Worm (Caenorhabditis elegans): Measurements from ENCODE around the gene F09E10.6.
A peak's percentile ranks its signal among the peaks of the same experiment; 100 is the strongest.

Gene F09E10.6

ce11 chrX:1451816-1452602, 45.5 kb downstream of the F09E10.6 start:
- TF ChIP-seq nhr-85 (tag) (peak; percentile 65), irx-1 (tag; optimal IDR thresholded peaks at IDR 0.05) (no peak), ama-1 (optimal IDR thresholded peaks at IDR 0.05) (peak; percentile 59), lsy-2 (tag; optimal IDR thresholded peaks at IDR 0.05) (peak in 1 of 2 experiments; percentile 20), aly-2 (tag; optimal IDR thresholded peaks at IDR 0.05) (peak; percentile 15), ceh-90 (tag; optimal IDR thresholded peaks at IDR 0.05) (no peak), ztf-4 (tag; optimal IDR thresholded peaks at IDR 0.05) (peak; percentile 2)

DNA sequence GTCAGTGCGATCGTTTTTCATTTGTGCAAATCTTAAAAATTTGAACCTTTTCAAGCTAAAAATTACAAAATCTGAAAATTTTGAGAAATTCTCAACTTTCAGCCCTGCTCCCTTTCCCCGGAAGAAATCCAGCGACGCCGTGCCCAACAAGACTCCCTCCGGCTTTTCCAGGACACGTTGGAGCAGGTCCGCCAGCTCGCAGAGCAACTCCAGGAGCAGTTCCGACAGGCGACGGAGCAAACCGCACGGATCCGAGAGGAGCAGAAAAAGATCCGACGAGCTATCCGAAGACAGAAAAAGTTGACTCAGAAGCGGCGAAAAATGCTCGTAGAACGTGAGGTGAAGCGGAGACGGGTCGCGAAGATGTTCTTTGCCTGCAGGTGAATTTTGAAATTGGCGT, 46.2 kb downstream of the F09E10.6 start:
- TF ChIP-seq nhr-71 (tag; optimal IDR thresholded peaks at IDR 0.05) = no peak
- no peak for TF ChIP-seq aha-1 (tag; optimal IDR thresholded peaks at IDR 0.05)
- TF ChIP-seq mab-9 (GFP tag; IDR thresholded peaks at IDR 0.05) = no peak

ce11 chrX:1450352-1450818, 47.1 kb downstream of the F09E10.6 start, which contains the start of gene W05H7.1:
TSS of gene W05H7.1 (plus strand) at chrX:1450768.
- TF ChIP-seq xbp-1 (tag; optimal IDR thresholded peaks at IDR 0.05) (peak; percentile 9), elt-2 (tag; optimal IDR thresholded peaks at IDR 0.05) (no peak), swsn-7 (tag; optimal IDR thresholded peaks at IDR 0.05) (peak; percentile 41), F16B12.6 (tag; optimal IDR thresholded peaks at IDR 0.05) (no peak), ceh-82 (tag; optimal IDR thresholded peaks at IDR 0.05) (peak in 2 of 3 experiments; percentile 19 to 22), nhr-85 (tag) (no peak), ces-1 (GFP tag; optimal IDR thresholded peaks at IDR 0.05) (no peak), sptf-1 (tag; optimal IDR thresholded peaks at IDR 0.05) (no peak), ceh-8 (GFP tag; optimal IDR thresholded peaks at IDR 0.05) (no peak), unc-86 (tag; optimal IDR thresholded peaks at IDR 0.05) (peak; percentile 51), nhr-20 (tag; optimal IDR thresholded peaks at IDR 0.05) (peak; percentile 48), lsy-2 (tag; optimal IDR thresholded peaks at IDR 0.05) (peak in 1 of 2 experiments; percentile 59), nhr-71 (tag; optimal IDR thresholded peaks at IDR 0.05) (peak; percentile 46), efl-1 (optimal IDR thresholded peaks at IDR 0.05) (peak in 1 of 2 experiments; percentile 43), efl-1 (GFP tag; optimal IDR thresholded peaks at IDR 0.05 in 1 of 2) (no peak), C16A3.4 (tag; optimal IDR thresholded peaks at IDR 0.05) (peak; percentile 67), irx-1 (tag; optimal IDR thresholded peaks at IDR 0.05) (peak; percentile 2), pag-3 (tag; optimal IDR thresholded peaks at IDR 0.05; ENCODE audit: borderline replicate concordance, insufficient read depth) (no peak), vab-15 (tag; optimal IDR thresholded peaks at IDR 0.05) (no peak), lin-14 (GFP tag; optimal IDR thresholded peaks at IDR 0.05) (peak; percentile 49), pax-3 (tag; optimal IDR thresholded peaks at IDR 0.05) (no peak), unc-62 (GFP tag; optimal IDR thresholded peaks at IDR 0.05) (no peak), rnt-1 (tag; optimal IDR thresholded peaks at IDR 0.05) (peak; percentile 31), dpl-1 (GFP tag; optimal IDR thresholded peaks at IDR 0.05) (peak in 2 of 3 experiments; percentile 12 to 13), lir-3 (tag; optimal IDR thresholded peaks at IDR 0.05; ENCODE audit: poor library complexity) (no peak), mab-9 (GFP tag; IDR thresholded peaks at IDR 0.05) (no peak), lin-13 (GFP tag; optimal IDR thresholded peaks at IDR 0.05) (no peak), lin-15B (tag; optimal IDR thresholded peaks at IDR 0.05) (no peak), ztf-4 (tag; optimal IDR thresholded peaks at IDR 0.05) (no peak), snu-23 (GFP tag; optimal IDR thresholded peaks at IDR 0.05) (peak; percentile 67), nhr-19 (GFP tag; conservative IDR thresholded peaks at IDR 0.05) (0 out of 2 replicates have a peak, but pooled peaks have one; percentile 8), blmp-1 (tag; optimal IDR thresholded peaks at IDR 0.05) (peak; percentile 29), fkh-8 (tag; optimal IDR thresholded peaks at IDR 0.05) (peak; percentile 36), mdl-1 (tag; optimal IDR thresholded peaks at IDR 0.05) (peak in 1 of 2 experiments; percentile 38), nhr-47 (tag; optimal IDR thresholded peaks at IDR 0.05) (peak; percentile 32), skn-1 (tag; optimal IDR thresholded peaks at IDR 0.05) (peak; percentile 62), sox-4 (tag; optimal IDR thresholded peaks at IDR 0.05) (no peak), ama-1 (optimal IDR thresholded peaks at IDR 0.05) (no peak), lin-35 (GFP tag; optimal IDR thresholded peaks at IDR 0.05) (peak; percentile 16 to 50), mep-1 (tag; optimal IDR thresholded peaks at IDR 0.05) (peak; percentile 53), zag-1 (tag; optimal IDR thresholded peaks at IDR 0.05) (no peak), alr-1 (tag; optimal IDR thresholded peaks at IDR 0.05; ENCODE audit: borderline replicate concordance) (no peak)
